Worm (Caenorhabditis elegans): ENCODE results near the gene snf-11.

ce11 chrV:11308346-11308745, at the start of gene snf-11:
- TF ChIP-seq nhr-232 (tag; optimal IDR thresholded peaks at IDR 0.05) (no peak), dmd-4 (tag; optimal IDR thresholded peaks at IDR 0.05; ENCODE audit: borderline replicate concordance) (no peak), C08G9.2 (tag; optimal IDR thresholded peaks at IDR 0.05) (no peak), ceh-34 (tag; optimal IDR thresholded peaks at IDR 0.05) (no peak), che-1 (tag; optimal IDR thresholded peaks at IDR 0.05) (no peak), hlh-30 (tag; optimal IDR thresholded peaks at IDR 0.05; ENCODE audit: insufficient read depth) (no peak), F13H6.1 (tag; optimal IDR thresholded peaks at IDR 0.05) (no peak), ama-1 (optimal IDR thresholded peaks at IDR 0.05) (no peak), lin-11 (tag; optimal IDR thresholded peaks at IDR 0.05) (no peak), unc-86 (tag; optimal IDR thresholded peaks at IDR 0.05) (no peak)
